Fruit fly (Drosophila melanogaster) whole organism, embryonic: ENCODE data around the gene CG15930.

Experiments used
- B-H1 ChIP-seq: fragments of 200-800 bp; sonication (Bioruptor generic); IDR thresholded peaks from 3 replicates; pipeline ENCODE4 v1.3.6; 2022; ENCODE audit warnings: missing biosample characterization, missing genetic modification characterization
- BEAF-32 ChIP-seq: fragments of 200-800 bp; sonication (Bioruptor generic); optimal IDR thresholded peaks from 3 replicates; lab custom pipeline; 2017; ENCODE audit warnings: missing biosample characterization, missing genetic modification characterization, mild to moderate bottlenecking, moderate library complexity, missing genetic modification reagents
- BtbVII ChIP-seq: fragments of 200-800 bp; sonication (Bioruptor generic); optimal IDR thresholded peaks from 3 replicates; lab custom pipeline; 2017; ENCODE audit warnings: missing biosample characterization, mild to moderate bottlenecking, missing genetic modification characterization
- CG11456 ChIP-seq: fragments of 200-800 bp; sonication (Bioruptor generic); IDR thresholded peaks from 3 replicates; pipeline ENCODE4 v1.3.6; 2022; ENCODE audit warnings: missing biosample characterization, missing genetic modification characterization
- CG13123 ChIP-seq: fragments of 200-800 bp; sonication (Bioruptor generic); optimal IDR thresholded peaks from 2 replicates; lab custom pipeline; 2016; ENCODE audit warnings: missing biosample characterization, missing genetic modification characterization
- CG13424 ChIP-seq: fragments of 200-800 bp; sonication (Bioruptor generic); optimal IDR thresholded peaks from 2 replicates; lab custom pipeline; 2019; ENCODE audit warnings: missing biosample characterization, mild to moderate bottlenecking, missing genetic modification characterization, moderate library complexity
- CG1647 ChIP-seq: fragments of 200-800 bp; sonication (Bioruptor generic); optimal IDR thresholded peaks from 3 replicates; lab custom pipeline; 2016; ENCODE audit warnings: missing biosample characterization, missing genetic modification characterization
- CG17328 ChIP-seq: fragments of 200-800 bp; sonication (Bioruptor generic); IDR thresholded peaks from 2 replicates; pipeline ENCODE4 v1.3.6; 2022; ENCODE audit warnings: missing biosample characterization, missing genetic modification characterization
- CG30020 ChIP-seq: fragments of 200-800 bp; optimal IDR thresholded peaks from 2 replicates; lab custom pipeline; 2019; ENCODE audit warnings: missing biosample characterization, mild to moderate bottlenecking, missing genetic modification characterization, moderate library complexity
- CG3065 ChIP-seq: fragments of 200-800 bp; sonication (Bioruptor generic); optimal IDR thresholded peaks from 2 replicates; lab custom pipeline; 2016; ENCODE audit warnings: missing biosample characterization, missing genetic modification characterization
- CG3163 ChIP-seq: fragments of 200-800 bp; sonication (Bioruptor generic); optimal IDR thresholded peaks from 3 replicates; lab custom pipeline; 2016; ENCODE audit warnings: missing biosample characterization, missing genetic modification characterization
- CG32772 ChIP-seq: fragments of 200-800 bp; sonication (Bioruptor generic); IDR thresholded peaks from 2 replicates; pipeline ENCODE4 v1.3.6; 2022; ENCODE audit warnings: missing biosample characterization, missing genetic modification characterization
- CG3281 ChIP-seq: fragments of 200-800 bp; sonication (Bioruptor generic); optimal IDR thresholded peaks from 3 replicates; lab custom pipeline; 2017; ENCODE audit warnings: missing biosample characterization, mild to moderate bottlenecking, missing genetic modification characterization
- CG42726 ChIP-seq: fragments of 200-800 bp; sonication (Bioruptor generic); IDR thresholded peaks from 2 replicates; pipeline ENCODE4 v1.3.6; 2022; ENCODE audit warnings: missing biosample characterization, missing genetic modification characterization; ENCODE audit not compliant: partially characterized antibody
- CG4617 ChIP-seq: fragments of 200-800 bp; sonication (Bioruptor generic); optimal IDR thresholded peaks from 3 replicates; lab custom pipeline; 2016; ENCODE audit warnings: missing biosample characterization, missing genetic modification characterization, borderline replicate concordance
- CG6175 ChIP-seq: fragments of 200-800 bp; sonication (Bioruptor generic); IDR thresholded peaks from 3 replicates; pipeline ENCODE4 v1.3.6; 2022; ENCODE audit warnings: missing biosample characterization, missing genetic modification characterization
- CG8089 ChIP-seq: fragments of 200-800 bp; sonication (Bioruptor generic); optimal IDR thresholded peaks from 3 replicates; lab custom pipeline; 2016; ENCODE audit warnings: missing biosample characterization, missing genetic modification characterization
- CG9609 ChIP-seq: fragments of 200-800 bp; sonication (Bioruptor generic); optimal IDR thresholded peaks from 3 replicates; lab custom pipeline; 2016; ENCODE audit warnings: missing biosample characterization, missing genetic modification characterization
- CG9797 ChIP-seq: fragments of 200-800 bp; sonication (Bioruptor generic); optimal IDR thresholded peaks from 3 replicates; lab custom pipeline; 2018; ENCODE audit warnings: missing biosample characterization, mild to moderate bottlenecking, missing genetic modification characterization
- Dip2 ChIP-seq: fragments of 200-800 bp; sonication (Bioruptor generic); IDR thresholded peaks from 2 replicates; pipeline ENCODE4 v1.3.6; 2022; ENCODE audit warnings: missing biosample characterization, missing genetic modification characterization
- Doc2 ChIP-seq: fragments of 200-800 bp; sonication (Bioruptor generic); IDR thresholded peaks from 2 replicates; pipeline ENCODE4 v1.3.6; 2022; ENCODE audit warnings: missing biosample characterization, missing genetic modification characterization
- GATAe ChIP-seq: fragments of 200-800 bp; sonication (Bioruptor generic); conservative IDR thresholded peaks from 2 replicates; pipeline ENCODE4 v1.3.6; 2022; ENCODE audit warnings: missing biosample characterization, missing genetic modification characterization
- HLH4C ChIP-seq: fragments of 200-800 bp; sonication (Bioruptor generic); IDR thresholded peaks from 3 replicates; pipeline ENCODE4 v1.3.6; 2022; ENCODE audit warnings: missing biosample characterization, missing genetic modification characterization; ENCODE audit not compliant: partially characterized antibody
- Hmr ChIP-seq: fragments of 200-800 bp; sonication (Bioruptor generic); optimal IDR thresholded peaks from 3 replicates; lab custom pipeline; 2017; ENCODE audit warnings: mild to moderate bottlenecking, missing biosample characterization, missing genetic modification reagents, missing genetic modification characterization
- Hsf ChIP-seq: fragments of 200-800 bp; sonication (Bioruptor generic); optimal IDR thresholded peaks from 3 replicates; lab custom pipeline; 2016; ENCODE audit warnings: missing biosample characterization, missing genetic modification characterization
- Neu2 ChIP-seq: fragments of 200-800 bp; sonication (Bioruptor generic); optimal IDR thresholded peaks from 3 replicates; lab custom pipeline; 2016; ENCODE audit warnings: missing biosample characterization, missing genetic modification characterization, borderline replicate concordance
- Ravus ChIP-seq: fragments of 200-800 bp; sonication (Bioruptor generic); IDR thresholded peaks from 2 replicates; pipeline ENCODE4 v1.3.6; 2022; ENCODE audit warnings: missing biosample characterization, missing genetic modification characterization
- Sin3A ChIP-seq: fragments of >200 bp; optimal IDR thresholded peaks from 2 replicates; lab custom pipeline; 2018
- Sox100B ChIP-seq: fragments of 200-800 bp; sonication (Bioruptor generic); optimal IDR thresholded peaks from 3 replicates; lab custom pipeline; 2018; ENCODE audit warnings: missing biosample characterization, mild to moderate bottlenecking, missing genetic modification characterization
- Stat92E ChIP-seq, 3 experiments: fragments of >200 bp in 2 of 3; fragments of 200-800 bp in 1 of 3; sonication (Bioruptor generic) in 1 of 3; optimal IDR thresholded peaks; 2 replicates each; lab custom pipeline; 2017 to 2019; ENCODE audit warnings: missing biosample characterization in 3 of 3, missing genetic modification characterization in 3 of 3, mild to moderate bottlenecking in 1 of 3, moderate library complexity in 1 of 3
- TFAM ChIP-seq: fragments of 200-800 bp; sonication (Bioruptor generic); optimal IDR thresholded peaks from 2 replicates; lab custom pipeline; 2017; ENCODE audit warnings: missing biosample characterization, missing genetic modification characterization, inconsistent platforms
- amos ChIP-seq: fragments of 200-800 bp; sonication (Bioruptor generic); IDR thresholded peaks from 2 replicates; pipeline ENCODE4 v1.3.6; 2022; ENCODE audit warnings: missing biosample characterization, missing genetic modification characterization; ENCODE audit not compliant: partially characterized antibody
- aop ChIP-seq: fragments of 200-800 bp; sonication (Bioruptor generic); IDR thresholded peaks from 2 replicates; pipeline ENCODE4 v1.3.6; 2022; ENCODE audit warnings: missing biosample characterization, missing genetic modification characterization
- ash1 ChIP-seq: fragments of 200-800 bp; sonication (Bioruptor generic); optimal IDR thresholded peaks from 2 replicates; lab custom pipeline; 2018; ENCODE audit warnings: missing biosample characterization, mild to moderate bottlenecking, missing genetic modification characterization
- bowl ChIP-seq: fragments of 200-800 bp; sonication (Bioruptor generic); IDR thresholded peaks from 2 replicates; pipeline ENCODE4 v1.3.6; 2022; ENCODE audit warnings: missing biosample characterization, missing genetic modification characterization
- cato ChIP-seq: fragments of 200-800 bp; sonication (Bioruptor generic); optimal IDR thresholded peaks from 2 replicates; lab custom pipeline; 2016; ENCODE audit warnings: missing biosample characterization, missing genetic modification characterization, borderline replicate concordance
- chinmo ChIP-seq: fragments of 200-800 bp; sonication (Bioruptor generic); IDR thresholded peaks from 4 replicates; pipeline ENCODE4 v1.3.6; 2022; ENCODE audit warnings: missing biosample characterization, missing genetic modification characterization; ENCODE audit not compliant: partially characterized antibody
- chm ChIP-seq: fragments of 200-800 bp; sonication (Bioruptor generic); IDR thresholded peaks from 2 replicates; pipeline ENCODE4 v1.3.6; 2022; ENCODE audit warnings: missing biosample characterization, missing genetic modification characterization
- croc ChIP-seq: fragments of 200-800 bp; sonication (Bioruptor generic); conservative IDR thresholded peaks from 3 replicates; pipeline ENCODE4 v1.3.6; 2022; ENCODE audit warnings: missing biosample characterization, missing genetic modification characterization
- dysf ChIP-seq: fragments of 200-800 bp; sonication (Bioruptor generic); IDR thresholded peaks from 3 replicates; pipeline ENCODE4 v1.3.6; 2022; ENCODE audit warnings: missing biosample characterization, missing genetic modification characterization
- eve ChIP-seq, 2 experiments: fragments of >200 bp; optimal IDR thresholded peaks; 2 replicates each; lab custom pipeline; 2017; ENCODE audit warnings: missing biosample characterization in 2 of 2, missing genetic modification characterization in 2 of 2
- jumu ChIP-seq: fragments of 200-800 bp; sonication (Bioruptor generic); optimal IDR thresholded peaks from 3 replicates; lab custom pipeline; 2016; ENCODE audit warnings: missing biosample characterization, missing genetic modification characterization
- lbe ChIP-seq: fragments of 200-800 bp; sonication (Bioruptor generic); optimal IDR thresholded peaks from 2 replicates; lab custom pipeline; 2016; ENCODE audit warnings: missing biosample characterization, mild to moderate bottlenecking, missing genetic modification characterization
- lola ChIP-seq, 3 experiments: fragments of >200 bp in 2 of 3; fragments of 200-800 bp in 1 of 3; sonication (Bioruptor generic) in 1 of 3; optimal IDR thresholded peaks; 2 replicates each; lab custom pipeline; 2017 to 2019; ENCODE audit warnings: missing biosample characterization in 3 of 3, missing genetic modification characterization in 3 of 3, mild to moderate bottlenecking in 1 of 3, moderate library complexity in 1 of 3
- lov ChIP-seq, 2 experiments: fragments of 200-800 bp in 1 of 2; fragments of >200 bp in 1 of 2; sonication (Bioruptor generic) in 1 of 2; IDR thresholded peaks in 1 of 2; optimal IDR thresholded peaks in 1 of 2; 2 replicates in 1 of 2; 3 replicates in 1 of 2; pipeline versions ENCODE4 v1.3.6 to Lab custom; 2017 to 2022; ENCODE audit warnings: missing biosample characterization in 1 of 2, missing genetic modification characterization in 1 of 2
- mam ChIP-seq: fragments of 200-800 bp; sonication (Bioruptor generic); optimal IDR thresholded peaks from 3 replicates; lab custom pipeline; 2016; ENCODE audit warnings: missing biosample characterization, missing genetic modification characterization
- nau ChIP-seq: fragments of 200-800 bp; sonication (Bioruptor generic); optimal IDR thresholded peaks from 3 replicates; lab custom pipeline; 2017; ENCODE audit warnings: missing biosample characterization, mild to moderate bottlenecking, missing genetic modification characterization, missing genetic modification reagents
- onecut ChIP-seq: fragments of 200-800 bp; sonication (Bioruptor generic); IDR thresholded peaks from 2 replicates; pipeline ENCODE4 v1.3.6; 2022; ENCODE audit warnings: missing biosample characterization, missing genetic modification characterization
- pb ChIP-seq: fragments of 200-800 bp; sonication (Bioruptor generic); optimal IDR thresholded peaks from 3 replicates; lab custom pipeline; 2016; ENCODE audit warnings: missing biosample characterization, missing genetic modification characterization
- row ChIP-seq: fragments of 200-800 bp; sonication (Bioruptor generic); IDR thresholded peaks from 3 replicates; pipeline ENCODE4 v1.3.6; 2022; ENCODE audit warnings: missing biosample characterization, missing genetic modification characterization
- sim ChIP-seq: fragments of 200-800 bp; sonication (Bioruptor generic); IDR thresholded peaks from 2 replicates; pipeline ENCODE4 v1.3.6; 2022; ENCODE audit warnings: missing biosample characterization, missing genetic modification characterization

Gene CG15930

dm6 chrX:5336722-5337121 is 19.6 kb upstream of the CG15930 start (continued):
- TF ChIP-seq jumu (GFP tag; lab: Kevin White, UChicago) (no peak), CG3065 (no peak), CG6175 (GFP tag; lab: Robert Waterston, UW) (no peak), CG42726 (GFP tag; lab: Robert Waterston, UW) (no peak), CG9797 (no peak), aop (GFP tag; lab: Robert Waterston, UW) (no peak), mam (no peak), CG13424 (tag; lab: Kevin White, UChicago) (peak; percentile 52), Dip2 (GFP tag; lab: Robert Waterston, UW) (no peak), CG9609 (GFP tag; lab: Kevin White, UChicago) (no peak), Hmr (peak; percentile 67), row (peak; percentile 47; the same call in 2 of the 3 replicates), Neu2 (no peak), CG1647 (GFP tag; lab: Kevin White, UChicago) (no peak), pb (GFP tag; lab: Kevin White, UChicago) (no peak), CG32772 (GFP tag; lab: Robert Waterston, UW) (no peak), Doc2 (no peak), Stat92E (GFP tag; optimal IDR thresholded peaks at IDR 0.05; lab: Kevin White, UChicago) (no peak), BEAF-32 (GFP tag; lab: Kevin White, UChicago) (no peak), lov (optimal IDR thresholded peaks at IDR 0.05; lab: Kevin White, UChicago) (no peak), lov (GFP tag; IDR thresholded peaks at IDR 0.05; lab: Robert Waterston, UW) (no peak), cato (GFP tag; lab: Kevin White, UChicago) (no peak), croc (GFP tag; lab: Robert Waterston, UW) (no peak; the same call in 2 of the 3 replicates), onecut (0 out of 2 replicates have a peak, but pooled peaks have one; percentile 27), CG13123 (no peak), dysf (GFP tag; lab: Robert Waterston, UW) (peak; percentile 62), ash1 (GFP tag; lab: Kevin White, UChicago) (no peak), nau (GFP tag; lab: Kevin White, UChicago) (peak; percentile 10), B-H1 (GFP tag; lab: Robert Waterston, UW) (no peak), chm (GFP tag; lab: Robert Waterston, UW) (no peak), GATAe (GFP tag; lab: Robert Waterston, UW) (no peak), TFAM (GFP tag; lab: Kevin White, UChicago) (no peak), chinmo (GFP tag; lab: Robert Waterston, UW) (no peak), BtbVII (peak; percentile 32), CG3281 (GFP tag; lab: Kevin White, UChicago) (peak; percentile 76), Sox100B (GFP tag; lab: Kevin White, UChicago) (peak; percentile 63), Sin3A (lab: Kevin White, UChicago) (no peak), amos (no peak), eve (GFP tag; optimal IDR thresholded peaks at IDR 0.05; lab: Kevin White, UChicago) (no peak), Ravus (GFP tag; lab: Robert Waterston, UW) (no peak), CG11456 (GFP tag; lab: Robert Waterston, UW) (no peak), CG17328 (GFP tag; lab: Robert Waterston, UW) (no peak), HLH4C (no peak), CG30020 (no peak), Hsf (GFP tag; lab: Kevin White, UChicago) (peak; percentile 2), sim (no peak), bowl (GFP tag; lab: Robert Waterston, UW) (no peak), CG3163 (GFP tag; lab: Kevin White, UChicago) (no peak), CG4617 (GFP tag; lab: Kevin White, UChicago) (no peak), lbe (GFP tag; lab: Kevin White, UChicago) (no peak), lola (GFP tag; optimal IDR thresholded peaks at IDR 0.05; lab: Kevin White, UChicago) (no peak), CG8089 (GFP tag; lab: Kevin White, UChicago) (no peak)
